Fruit fly (Drosophila melanogaster) whole organism, adult: ENCODE results near the gene Or19a.

Experiments
- CG12768 ChIP-seq: fragments of 200-800 bp; sonication (Bioruptor generic); optimal IDR thresholded peaks from 2 replicates; lab custom pipeline; 2017; ENCODE audit warnings: missing biosample characterization, missing genetic modification characterization, mild to moderate bottlenecking, moderate library complexity, missing genetic modification reagents
- CG14711 ChIP-seq: fragments of 200-800 bp; sonication (Bioruptor generic); optimal IDR thresholded peaks from 2 replicates; lab custom pipeline; 2018; ENCODE audit warnings: missing biosample characterization, mild to moderate bottlenecking, missing genetic modification characterization, moderate library complexity
- CG1620 ChIP-seq: fragments of 200-800 bp; sonication (Bioruptor generic); optimal IDR thresholded peaks from 2 replicates; lab custom pipeline; 2016; ENCODE audit warnings: missing biosample characterization, missing genetic modification characterization
- CG33017 ChIP-seq: fragments of 200-800 bp; sonication (Bioruptor generic); optimal IDR thresholded peaks from 2 replicates; lab custom pipeline; 2018; ENCODE audit warnings: missing biosample characterization, mild to moderate bottlenecking, missing genetic modification characterization, moderate library complexity
- CG7045 ChIP-seq: fragments of 200-800 bp; sonication (Bioruptor generic); optimal IDR thresholded peaks from 2 replicates; lab custom pipeline; 2017; ENCODE audit warnings: missing biosample characterization, mild to moderate bottlenecking, missing genetic modification characterization
- CG7101 ChIP-seq: fragments of 200-800 bp; sonication (Bioruptor generic); optimal IDR thresholded peaks from 2 replicates; lab custom pipeline; 2018; ENCODE audit warnings: missing biosample characterization, mild to moderate bottlenecking, missing genetic modification characterization, moderate library complexity
- Crg-1 ChIP-seq: fragments of 200-800 bp; sonication (Bioruptor generic); optimal IDR thresholded peaks from 2 replicates; lab custom pipeline; 2016; ENCODE audit warnings: missing biosample characterization, missing genetic modification characterization
- Mnt ChIP-seq: fragments of 200-800 bp; sonication (Bioruptor generic); optimal IDR thresholded peaks from 2 replicates; lab custom pipeline; 2016; ENCODE audit warnings: missing biosample characterization, mild to moderate bottlenecking, missing genetic modification characterization
- cnc ChIP-seq, 2 experiments: fragments of >200 bp; optimal IDR thresholded peaks; 2 replicates each; lab custom pipeline; 2017
- kay ChIP-seq: fragments of 200-800 bp; sonication (Bioruptor generic); peaks from one replicate; lab custom pipeline; 2016; ENCODE audit warnings: missing biosample characterization, missing genetic modification characterization, borderline replicate concordance
- ovo ChIP-seq: fragments of 200-800 bp; sonication (Bioruptor generic); optimal IDR thresholded peaks from 2 replicates; lab custom pipeline; 2016; ENCODE audit warnings: missing biosample characterization, missing genetic modification characterization
- tj ChIP-seq: fragments of 200-800 bp; sonication (Bioruptor generic); optimal IDR thresholded peaks from 3 replicates; lab custom pipeline; 2017; ENCODE audit warnings: missing biosample characterization, mild to moderate bottlenecking, missing genetic modification characterization, moderate library complexity
- toe ChIP-seq: fragments of 200-800 bp; sonication (Bioruptor generic); optimal IDR thresholded peaks from 2 replicates; lab custom pipeline; 2016; ENCODE audit warnings: missing biosample characterization, missing genetic modification characterization

dm6 chrX:20129554-20129953 is 13.4 kb downstream of the Or19a start:
- no peak for TF ChIP-seq CG33017 (tag; lab: Kevin White, UChicago)
- no peak for TF ChIP-seq CG1620
- TF ChIP-seq kay (GFP tag; lab: Kevin White, UChicago), result no peak
- no peak for TF ChIP-seq Crg-1
- TF ChIP-seq toe, result no peak
- TF ChIP-seq CG7101 (tag; lab: Kevin White, UChicago), result no peak
- TF ChIP-seq ovo (GFP tag; lab: Kevin White, UChicago), result no peak
- TF ChIP-seq cnc (optimal IDR thresholded peaks at IDR 0.05; lab: Kevin White, UChicago), result no peak
- TF ChIP-seq Mnt (GFP tag; lab: Kevin White, UChicago), result no peak
- TF ChIP-seq CG12768 (GFP tag; lab: Kevin White, UChicago), result no peak
- no peak for TF ChIP-seq CG7045 (GFP tag; lab: Kevin White, UChicago)
- TF ChIP-seq CG14711 (tag; lab: Kevin White, UChicago), result no peak
- no peak for TF ChIP-seq tj
